Fruit fly (Drosophila melanogaster) whole organism, adult: ENCODE data around the gene et.

Experiments used
- CG11617 ChIP-seq: fragments of 200-800 bp; sonication (Bioruptor generic); optimal IDR thresholded peaks from 2 replicates; lab custom pipeline; 2017; ENCODE audit warnings: mild to moderate bottlenecking, missing biosample characterization, missing genetic modification reagents, missing genetic modification characterization
- CG12768 ChIP-seq: fragments of 200-800 bp; sonication (Bioruptor generic); optimal IDR thresholded peaks from 2 replicates; lab custom pipeline; 2017; ENCODE audit warnings: missing biosample characterization, missing genetic modification characterization, mild to moderate bottlenecking, moderate library complexity, missing genetic modification reagents
- CG14711 ChIP-seq: fragments of 200-800 bp; sonication (Bioruptor generic); optimal IDR thresholded peaks from 2 replicates; lab custom pipeline; 2018; ENCODE audit warnings: missing biosample characterization, mild to moderate bottlenecking, missing genetic modification characterization, moderate library complexity
- CG1620 ChIP-seq: fragments of 200-800 bp; sonication (Bioruptor generic); optimal IDR thresholded peaks from 2 replicates; lab custom pipeline; 2016; ENCODE audit warnings: missing biosample characterization, missing genetic modification characterization
- CG33017 ChIP-seq: fragments of 200-800 bp; sonication (Bioruptor generic); optimal IDR thresholded peaks from 2 replicates; lab custom pipeline; 2018; ENCODE audit warnings: missing biosample characterization, mild to moderate bottlenecking, missing genetic modification characterization, moderate library complexity
- CG5204 ChIP-seq: fragments of 200-800 bp; sonication (Bioruptor generic); optimal IDR thresholded peaks from 2 replicates; lab custom pipeline; 2016; ENCODE audit warnings: missing biosample characterization, missing genetic modification characterization
- CG7045 ChIP-seq: fragments of 200-800 bp; sonication (Bioruptor generic); optimal IDR thresholded peaks from 2 replicates; lab custom pipeline; 2017; ENCODE audit warnings: missing biosample characterization, mild to moderate bottlenecking, missing genetic modification characterization
- CG7101 ChIP-seq: fragments of 200-800 bp; sonication (Bioruptor generic); optimal IDR thresholded peaks from 2 replicates; lab custom pipeline; 2018; ENCODE audit warnings: missing biosample characterization, mild to moderate bottlenecking, missing genetic modification characterization, moderate library complexity
- Clk ChIP-seq: fragments of 200-800 bp; sonication (Bioruptor generic); optimal IDR thresholded peaks from 2 replicates; lab custom pipeline; 2017; ENCODE audit warnings: missing biosample characterization, missing genetic modification characterization
- Crg-1 ChIP-seq: fragments of 200-800 bp; sonication (Bioruptor generic); optimal IDR thresholded peaks from 2 replicates; lab custom pipeline; 2016; ENCODE audit warnings: missing biosample characterization, missing genetic modification characterization
- Hr96 ChIP-seq: fragments of 200-800 bp; sonication (Bioruptor generic); optimal IDR thresholded peaks from 2 replicates; lab custom pipeline; 2016; ENCODE audit warnings: missing biosample characterization, missing genetic modification characterization
- Mnt ChIP-seq: fragments of 200-800 bp; sonication (Bioruptor generic); optimal IDR thresholded peaks from 2 replicates; lab custom pipeline; 2016; ENCODE audit warnings: missing biosample characterization, mild to moderate bottlenecking, missing genetic modification characterization
- bab1 ChIP-seq: fragments of 200-800 bp; sonication (Bioruptor generic); optimal IDR thresholded peaks from 3 replicates; lab custom pipeline; 2019; ENCODE audit warnings: missing biosample characterization, mild to moderate bottlenecking, missing genetic modification characterization, moderate library complexity
- cic ChIP-seq: fragments of 200-800 bp; sonication (Bioruptor generic); optimal IDR thresholded peaks from 2 replicates; lab custom pipeline; 2017; ENCODE audit warnings: missing biosample characterization, mild to moderate bottlenecking, missing genetic modification characterization, moderate library complexity
- cnc ChIP-seq, 2 experiments: fragments of >200 bp; optimal IDR thresholded peaks; 2 replicates each; lab custom pipeline; 2017
- kay ChIP-seq: fragments of 200-800 bp; sonication (Bioruptor generic); peaks from one replicate; lab custom pipeline; 2016; ENCODE audit warnings: missing biosample characterization, missing genetic modification characterization, borderline replicate concordance
- ovo ChIP-seq: fragments of 200-800 bp; sonication (Bioruptor generic); optimal IDR thresholded peaks from 2 replicates; lab custom pipeline; 2016; ENCODE audit warnings: missing biosample characterization, missing genetic modification characterization
- pad ChIP-seq: fragments of 200-800 bp; sonication (Bioruptor generic); optimal IDR thresholded peaks from 3 replicates; lab custom pipeline; 2017; ENCODE audit warnings: missing biosample characterization, missing genetic modification characterization, mild to moderate bottlenecking, moderate library complexity, missing genetic modification reagents
- tj ChIP-seq: fragments of 200-800 bp; sonication (Bioruptor generic); optimal IDR thresholded peaks from 3 replicates; lab custom pipeline; 2017; ENCODE audit warnings: missing biosample characterization, mild to moderate bottlenecking, missing genetic modification characterization, moderate library complexity
- toe ChIP-seq: fragments of 200-800 bp; sonication (Bioruptor generic); optimal IDR thresholded peaks from 2 replicates; lab custom pipeline; 2016; ENCODE audit warnings: missing biosample characterization, missing genetic modification characterization

The et gene

dm6 chrX:19675662-19676061, at the start of gene et:
Gene et, minus strand, starts transcription at chrX:19675891.
- no peak for TF ChIP-seq CG11617 (GFP tag; lab: Kevin White, UChicago)
- TF ChIP-seq CG5204, result no peak
- no peak for TF ChIP-seq cnc (optimal IDR thresholded peaks at IDR 0.05; lab: Kevin White, UChicago)
- TF ChIP-seq CG14711 (tag; lab: Kevin White, UChicago), result no peak
- TF ChIP-seq Hr96 (GFP tag; lab: Kevin White, UChicago), result no peak
- TF ChIP-seq Crg-1 (GFP tag; lab: Kevin White, UChicago), result no peak
- TF ChIP-seq toe (GFP tag; lab: Kevin White, UChicago), result no peak
- TF ChIP-seq cic, result no peak
- no peak for TF ChIP-seq CG7101
- no peak for TF ChIP-seq CG33017 (tag; lab: Kevin White, UChicago)
- TF ChIP-seq bab1 (GFP tag; lab: Kevin White, UChicago), result no peak
- TF ChIP-seq CG7045 (GFP tag; lab: Kevin White, UChicago), result no peak
- no peak for TF ChIP-seq Mnt (GFP tag; lab: Kevin White, UChicago)
- no peak for TF ChIP-seq Clk
- TF ChIP-seq tj (GFP tag; lab: Kevin White, UChicago), result no peak
- TF ChIP-seq kay (GFP tag; lab: Kevin White, UChicago), result no peak
- TF ChIP-seq CG12768 (GFP tag; lab: Kevin White, UChicago), result no peak
- TF ChIP-seq ovo (GFP tag; lab: Kevin White, UChicago), result no peak

dm6 chrX:19717988-19718973, 42.6 kb upstream of the et start, which contains the start of gene CG12531:
Gene CG12531, plus strand, starts transcription at chrX:19718923.
- TF ChIP-seq CG7045 (GFP tag; lab: Kevin White, UChicago) (no peak), tj (GFP tag; lab: Kevin White, UChicago) (no peak)

dm6 chrX:19717041-19717440, 41.4 kb upstream of the et start:
- no peak for TF ChIP-seq Mnt (GFP tag; lab: Kevin White, UChicago)
- TF ChIP-seq CG12768 (GFP tag; lab: Kevin White, UChicago), result no peak
- TF ChIP-seq Hr96 (GFP tag; lab: Kevin White, UChicago), result peak; percentile 5
- no peak for TF ChIP-seq CG7045 (GFP tag; lab: Kevin White, UChicago)

dm6 chrX:19716325-19716917, 40.7 kb upstream of the et start:
- TF ChIP-seq cic (no peak), toe (GFP tag; lab: Kevin White, UChicago) (no peak), tj (GFP tag; lab: Kevin White, UChicago) (no peak), CG12768 (GFP tag; lab: Kevin White, UChicago) (no peak), cnc (optimal IDR thresholded peaks at IDR 0.05; lab: Kevin White, UChicago) (no peak), bab1 (GFP tag; lab: Kevin White, UChicago) (no peak), CG33017 (tag; lab: Kevin White, UChicago) (no peak), CG7101 (no peak), CG5204 (no peak), Hr96 (GFP tag; lab: Kevin White, UChicago) (no peak), CG1620 (no peak), ovo (GFP tag; lab: Kevin White, UChicago) (no peak), CG11617 (GFP tag; lab: Kevin White, UChicago) (no peak), Crg-1 (GFP tag; lab: Kevin White, UChicago) (no peak), kay (GFP tag; lab: Kevin White, UChicago) (no peak)

- no peak for TF ChIP-seq CG14711 (tag; lab: Kevin White, UChicago)
- no peak for TF ChIP-seq pad
- TF ChIP-seq CG7101, result no peak
- no peak for TF ChIP-seq CG12768 (GFP tag; lab: Kevin White, UChicago)
- no peak for TF ChIP-seq toe (GFP tag; lab: Kevin White, UChicago)
- no peak for TF ChIP-seq Crg-1 (GFP tag; lab: Kevin White, UChicago)
- no peak for TF ChIP-seq CG5204
- no peak for TF ChIP-seq CG1620
- TF ChIP-seq Hr96 (GFP tag; lab: Kevin White, UChicago), result no peak
- TF ChIP-seq cic, result no peak
- TF ChIP-seq ovo (GFP tag; lab: Kevin White, UChicago), result no peak
- TF ChIP-seq bab1 (GFP tag; lab: Kevin White, UChicago), result no peak
These were observed 39.1 kb upstream of the et start for dm6 chrX:19714816-19715215.

dm6 chrX:19712898-19713627, 37.4 kb upstream of the et start, which contains the start of gene meso18E:
Gene meso18E, minus strand, starts transcription at chrX:19713045.
- TF ChIP-seq Clk (no peak), CG11617 (GFP tag; lab: Kevin White, UChicago) (no peak), Hr96 (GFP tag; lab: Kevin White, UChicago) (no peak), CG7101 (no peak), Mnt (GFP tag; lab: Kevin White, UChicago) (peak; percentile 60), CG33017 (tag; lab: Kevin White, UChicago) (no peak), cnc (optimal IDR thresholded peaks at IDR 0.05; lab: Kevin White, UChicago) (no peak), kay (GFP tag; lab: Kevin White, UChicago) (no peak), ovo (GFP tag; lab: Kevin White, UChicago) (peak; percentile 34), CG12768 (GFP tag; lab: Kevin White, UChicago) (no peak), Crg-1 (GFP tag; lab: Kevin White, UChicago) (no peak), cic (no peak), CG5204 (no peak), bab1 (GFP tag; lab: Kevin White, UChicago) (no peak), CG7045 (GFP tag; lab: Kevin White, UChicago) (no peak), tj (GFP tag; lab: Kevin White, UChicago) (no peak), CG14711 (tag; lab: Kevin White, UChicago) (no peak), CG1620 (no peak), toe (GFP tag; lab: Kevin White, UChicago) (no peak), pad (peak; percentile 20)
